Worm (Caenorhabditis elegans): ENCODE measurements around the gene plpp-1.2.

plpp-1.2 gene

DNA sequence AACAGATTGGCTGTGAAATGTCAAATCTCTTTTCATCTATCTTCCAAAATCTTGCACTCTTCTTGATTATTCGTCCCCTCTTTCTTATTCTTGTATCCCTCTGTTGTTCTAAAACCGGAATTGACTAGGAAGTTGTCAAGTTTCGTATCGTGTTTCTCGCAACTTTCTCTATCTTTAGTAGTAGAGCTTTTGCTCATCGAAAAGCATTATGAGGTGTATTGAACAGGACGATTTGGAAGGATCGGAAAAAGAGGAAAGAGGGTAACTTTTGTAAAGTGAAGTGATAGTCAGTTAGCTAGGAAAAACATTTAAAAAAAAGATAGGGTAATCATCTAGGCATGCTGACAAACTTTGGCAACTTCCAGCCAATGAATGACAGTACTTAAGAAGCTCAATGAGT lies 11.2 kb downstream of the plpp-1.2 start:
- TF ChIP-seq C08G9.2 (tag; optimal IDR thresholded peaks at IDR 0.05) (no peak), tbx-7 (tag; optimal IDR thresholded peaks at IDR 0.05) (no peak), hlh-8 (tag; optimal IDR thresholded peaks at IDR 0.05) (no peak), fkh-10 (GFP tag; optimal IDR thresholded peaks at IDR 0.05) (no peak), pha-4 (tag; optimal IDR thresholded peaks at IDR 0.05) (no peak), fkh-6 (tag; optimal IDR thresholded peaks at IDR 0.05) (no peak)

DNA sequence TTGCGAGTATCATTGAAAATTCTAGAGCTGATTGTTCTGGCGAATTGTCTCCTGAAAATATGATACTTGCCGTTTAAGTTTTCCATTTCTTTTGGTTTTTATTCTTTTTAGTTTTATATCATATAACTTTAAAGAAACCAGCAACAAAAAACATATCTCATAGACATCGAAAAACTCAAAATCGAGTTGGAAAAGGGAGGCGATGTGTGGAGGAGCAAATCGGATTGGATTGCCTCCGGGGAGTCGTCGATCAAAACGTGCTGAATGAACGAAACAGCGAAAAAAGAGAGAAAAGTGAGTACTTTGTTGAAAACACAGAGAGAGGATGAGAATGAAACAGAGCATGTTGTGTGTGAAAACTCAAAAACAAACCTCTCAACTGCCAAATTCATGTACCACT lies 11.9 kb downstream of the plpp-1.2 start:
- TF ChIP-seq T23F11.4 (GFP tag; optimal IDR thresholded peaks at IDR 0.05) (no peak), unc-42 (tag; optimal IDR thresholded peaks at IDR 0.05) (peak; percentile 24)

DNA sequence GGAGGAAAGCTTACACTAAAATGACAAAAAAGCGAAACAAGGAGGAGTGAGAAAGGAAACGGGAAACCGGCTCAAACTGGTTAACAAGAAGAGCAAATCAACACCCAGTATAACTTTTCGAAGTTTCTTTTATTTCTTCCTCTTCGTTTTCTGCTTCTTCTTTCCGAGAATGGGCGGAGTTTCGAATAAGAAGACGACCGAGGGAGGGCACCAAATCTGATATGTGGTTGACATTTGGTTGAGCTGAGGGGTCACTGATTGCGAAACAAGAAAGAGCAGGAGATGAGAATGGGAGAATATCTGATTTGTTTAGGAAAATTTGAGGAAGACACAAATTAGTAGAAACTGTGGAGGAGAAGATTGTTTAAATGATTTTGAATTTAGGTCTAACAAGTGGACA lies 13.3 kb downstream of the plpp-1.2 start:
- TF ChIP-seq hlh-8 (tag; optimal IDR thresholded peaks at IDR 0.05), result no peak
- peak; percentile 55 for TF ChIP-seq unc-42 (tag; optimal IDR thresholded peaks at IDR 0.05)

DNA sequence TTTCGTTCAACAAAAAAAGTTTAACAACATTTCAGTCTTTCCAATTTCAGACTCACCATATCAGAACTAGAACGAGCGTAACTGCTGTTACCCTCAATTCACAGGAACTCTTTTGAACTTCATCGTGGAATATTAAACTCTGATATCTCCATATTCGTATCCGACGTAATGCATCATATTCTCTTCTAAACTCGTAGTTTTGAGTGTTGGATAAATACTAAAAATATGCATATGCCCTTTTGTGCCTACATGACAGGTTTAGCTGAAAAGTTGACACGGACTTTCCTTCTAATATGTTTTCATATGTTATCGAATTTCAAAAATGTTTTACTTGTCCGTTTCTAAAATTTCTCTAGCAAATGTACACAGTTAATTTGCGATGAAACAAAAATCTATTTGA lies 13.8 kb downstream of the plpp-1.2 start, which contains the start of gene twk-49:
Gene twk-49 (minus strand): TSS at position 101 of the 400 bp plus-strand sequence.
- TF ChIP-seq ref-2 (tag; optimal IDR thresholded peaks at IDR 0.05), result no peak
- no peak for TF ChIP-seq pha-4 (tag; optimal IDR thresholded peaks at IDR 0.05)
- no peak for TF ChIP-seq nfya-1 (tag; optimal IDR thresholded peaks at IDR 0.05)
- TF ChIP-seq ceh-24 (tag; optimal IDR thresholded peaks at IDR 0.05), result no peak
- no peak for TF ChIP-seq odd-2 (tag; optimal IDR thresholded peaks at IDR 0.05)

DNA sequence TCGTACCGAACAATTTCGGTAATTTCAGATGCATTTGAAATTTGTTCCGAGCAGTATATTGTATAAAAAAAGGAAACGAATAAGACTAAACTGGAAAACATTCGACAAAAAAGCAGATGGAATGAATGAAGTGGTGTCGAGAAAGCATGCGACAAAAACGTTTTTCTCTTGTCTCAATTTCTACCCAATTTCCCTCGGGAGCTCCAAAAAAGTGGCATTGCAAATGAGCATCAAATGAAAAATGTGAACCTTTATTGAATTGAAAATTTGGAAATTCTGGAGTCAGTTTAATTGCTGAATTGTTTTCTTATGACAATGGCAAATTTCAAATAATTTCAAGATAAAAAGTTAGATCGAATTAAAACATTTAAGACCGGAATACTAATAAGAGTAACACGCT lies 14.9 kb downstream of the plpp-1.2 start, which contains the start of gene R05G9.5:
Gene R05G9.5 (minus strand): TSS at position 101 of the 400 bp plus-strand sequence.
- no peak for TF ChIP-seq gmeb-2 (tag; optimal IDR thresholded peaks at IDR 0.05)
- no peak for TF ChIP-seq fax-1 (tag; optimal IDR thresholded peaks at IDR 0.05)
- TF ChIP-seq hlh-30 (tag; optimal IDR thresholded peaks at IDR 0.05; ENCODE audit: insufficient read depth), result no peak
- TF ChIP-seq unc-86 (tag; optimal IDR thresholded peaks at IDR 0.05), result no peak

- TF ChIP-seq ceh-45 (GFP tag; IDR thresholded peaks at IDR 0.05) (no peak), syd-9 (tag; optimal IDR thresholded peaks at IDR 0.05) (no peak), tbx-7 (tag; optimal IDR thresholded peaks at IDR 0.05) (no peak), K02D7.2 (tag; optimal IDR thresholded peaks at IDR 0.05) (no peak), elt-2 (tag; optimal IDR thresholded peaks at IDR 0.05) (no peak), ahr-1 (tag; optimal IDR thresholded peaks at IDR 0.05) (no peak), ceh-22 (tag; optimal IDR thresholded peaks at IDR 0.05) (no peak), T23F11.4 (GFP tag; optimal IDR thresholded peaks at IDR 0.05) (no peak), nhr-232 (tag; optimal IDR thresholded peaks at IDR 0.05) (no peak), C08G9.2 (tag; optimal IDR thresholded peaks at IDR 0.05) (no peak), F13H6.1 (tag; optimal IDR thresholded peaks at IDR 0.05) (no peak), dmd-4 (tag; optimal IDR thresholded peaks at IDR 0.05; ENCODE audit: borderline replicate concordance) (no peak), npax-4 (tag; optimal IDR thresholded peaks at IDR 0.05) (no peak), ztf-16 (tag; optimal IDR thresholded peaks at IDR 0.05) (no peak)
Observed at ce11 chrII:6501420-6501819, 16.1 kb downstream of the plpp-1.2 start, which contains the start of gene R05G9.3. TSS of gene R05G9.3 (minus strand) at chrII:6501520.

DNA sequence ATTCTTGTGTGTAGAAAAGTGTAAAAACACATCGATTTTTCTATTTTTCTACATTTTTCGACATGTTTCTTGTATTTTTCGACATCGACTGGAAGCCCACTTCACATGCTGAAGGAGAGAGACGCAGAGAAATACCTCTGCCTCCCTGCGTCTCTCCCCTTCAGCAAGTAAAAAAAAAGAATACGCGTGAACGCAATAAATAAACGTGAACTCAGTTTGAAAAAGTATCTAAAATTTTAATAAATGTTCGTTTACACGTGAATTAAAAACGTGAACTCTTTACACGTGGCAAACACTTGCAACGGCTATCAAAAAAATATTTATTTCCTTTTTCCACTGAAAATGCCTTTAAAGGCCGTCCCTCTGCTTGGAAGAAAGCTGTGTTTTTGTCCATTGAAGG lies 17.6 kb downstream of the plpp-1.2 start, which contains the start of gene R05G9.1:
Gene R05G9.1 (plus strand): TSS at position 343 of the 400 bp plus-strand sequence.
- TF ChIP-seq hlh-6 (tag; optimal IDR thresholded peaks at IDR 0.05) (no peak), hlh-30 (tag; optimal IDR thresholded peaks at IDR 0.05; ENCODE audit: insufficient read depth) (no peak)

DNA sequence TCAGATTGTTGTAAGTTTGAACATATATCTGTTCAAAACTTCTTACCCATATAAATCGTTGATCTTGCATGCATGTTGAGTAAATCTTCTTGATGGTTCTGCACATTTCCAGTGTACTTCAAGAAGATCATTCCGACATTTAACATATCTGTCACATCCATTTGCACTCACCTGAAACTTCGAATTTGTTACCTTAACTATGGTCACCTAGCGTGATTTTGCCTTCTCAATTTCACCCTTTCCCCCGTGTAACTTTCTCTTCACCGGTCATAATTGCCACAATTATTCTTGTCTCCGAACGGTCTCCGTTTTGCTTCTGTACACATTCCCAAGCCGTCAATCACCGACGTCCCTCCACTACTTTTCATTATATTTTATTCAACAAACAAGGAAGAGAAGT lies 28.1 kb downstream of the plpp-1.2 start:
- TF ChIP-seq unc-3 (GFP tag; conservative IDR thresholded peaks at IDR 0.05) (no peak), unc-3 (tag; optimal IDR thresholded peaks at IDR 0.05) (no peak), syd-9 (tag; optimal IDR thresholded peaks at IDR 0.05) (no peak), elt-4 (tag; optimal IDR thresholded peaks at IDR 0.05) (no peak), fax-1 (tag; optimal IDR thresholded peaks at IDR 0.05) (no peak), unc-55 (GFP tag; optimal IDR thresholded peaks at IDR 0.05) (no peak), tbx-7 (tag; optimal IDR thresholded peaks at IDR 0.05) (no peak)
